Worm (Caenorhabditis elegans) whole organism, young adult: ENCODE measurements around the gene mlt-3.

Experiments used
- ceh-58 ChIP-seq: fragments of 200-800 bp; sonication (Bioruptor generic); IDR thresholded peaks from 2 replicates; pipeline ENCODE4 v1.3.6; 2022; ENCODE audit warnings: missing genetic modification characterization, missing compliant biosample characterization
- gei-17 ChIP-seq: fragments of 200-800 bp; sonication (Bioruptor generic); optimal IDR thresholded peaks from 2 replicates; lab custom pipeline; 2018; ENCODE audit warnings: mild to moderate bottlenecking, missing genetic modification characterization, missing compliant biosample characterization
- lin-26 ChIP-seq: fragments of 200-800 bp; sonication (Bioruptor generic); IDR thresholded peaks from 2 replicates; pipeline ENCODE4 v1.3.6; 2022; ENCODE audit warnings: missing genetic modification reagents, missing genetic modification characterization, missing compliant biosample characterization
- unc-62 ChIP-seq: fragments of 150-350 bp; optimal IDR thresholded peaks from 2 replicates; lab custom pipeline; 2014; ENCODE audit warnings: missing biosample characterization, missing genetic modification reagents, missing genetic modification characterization

- TF ChIP-seq lin-26 (GFP tag; lab: Robert Waterston, UW) (no peak), ceh-58 (no peak), unc-62 (GFP tag; lab: Kevin White, UChicago) (no peak), gei-17 (GFP tag; lab: Kevin White, UChicago) (no peak)
These were observed 24.0 kb downstream of the mlt-3 start, which contains the start of gene F35G2.1 for ce11 chrIV:12202949-12203348.
